Fruit fly (Drosophila melanogaster) whole organism, wandering third instar larva: Measurements from ENCODE around the gene CG12643.

Source experiments
- Abd-B ChIP-seq: fragments of >200 bp; optimal IDR thresholded peaks from 2 replicates; lab custom pipeline; 2017; ENCODE audit warnings: missing biosample characterization, missing genetic modification characterization
- CG32264 ChIP-seq: fragments of 200-800 bp; sonication (Bioruptor generic); optimal IDR thresholded peaks from 2 replicates; lab custom pipeline; 2016; ENCODE audit warnings: missing biosample characterization, missing genetic modification characterization
- CG9705 ChIP-seq: fragments of 200-800 bp; sonication (Bioruptor generic); optimal IDR thresholded peaks from 2 replicates; lab custom pipeline; 2018; ENCODE audit warnings: missing biosample characterization, mild to moderate bottlenecking, missing genetic modification characterization
- CrebA ChIP-seq: fragments of 200-800 bp; sonication (Bioruptor generic); optimal IDR thresholded peaks from 2 replicates; lab custom pipeline; 2016; ENCODE audit warnings: missing biosample characterization, mild to moderate bottlenecking, missing genetic modification characterization, borderline replicate concordance
- Dfd ChIP-seq: fragments of >200 bp; optimal IDR thresholded peaks from 2 replicates; lab custom pipeline; 2017; ENCODE audit warnings: missing biosample characterization, missing genetic modification characterization
- GATAd ChIP-seq: sonication (Bioruptor generic); optimal IDR thresholded peaks from 2 replicates; lab custom pipeline; 2016; ENCODE audit warnings: missing biosample characterization, missing genetic modification characterization
- HLH106 ChIP-seq: fragments of 200-800 bp; optimal IDR thresholded peaks from 3 replicates; lab custom pipeline; 2019; ENCODE audit warnings: missing biosample characterization, mild to moderate bottlenecking, missing genetic modification characterization, moderate library complexity
- Hr78 ChIP-seq: fragments of >200 bp; optimal IDR thresholded peaks from 2 replicates; lab custom pipeline; 2017; ENCODE audit warnings: missing biosample characterization, missing genetic modification characterization
- Hr83 ChIP-seq: fragments of 200-300 bp; sonication (Bioruptor generic); optimal IDR thresholded peaks from 2 replicates; lab custom pipeline; 2016; ENCODE audit warnings: missing biosample characterization, mild to moderate bottlenecking, missing genetic modification characterization, moderate library complexity; ENCODE audit not compliant: poor library complexity, severe bottlenecking
- Jra ChIP-seq: sonication (Bioruptor generic); optimal IDR thresholded peaks from 2 replicates; lab custom pipeline; 2016; ENCODE audit warnings: missing biosample characterization, missing genetic modification characterization
- Mio ChIP-seq: sonication (Bioruptor generic); optimal IDR thresholded peaks from 2 replicates; lab custom pipeline; 2016; ENCODE audit warnings: missing biosample characterization, missing genetic modification characterization
- Myc ChIP-seq: fragments of >200 bp; optimal IDR thresholded peaks from 2 replicates; lab custom pipeline; 2017
- N ChIP-seq: fragments of >200 bp; optimal IDR thresholded peaks from 2 replicates; lab custom pipeline; 2018; ENCODE audit warnings: missing biosample characterization, missing external identifiers, missing genetic modification characterization
- OdsH ChIP-seq: fragments of 200-800 bp; sonication (Bioruptor generic); optimal IDR thresholded peaks from 2 replicates; lab custom pipeline; 2016; ENCODE audit warnings: missing biosample characterization, mild to moderate bottlenecking, missing genetic modification characterization
- Rel ChIP-seq, 2 experiments: fragments of 200-800 bp; sonication (Bioruptor generic) in 1 of 2; optimal IDR thresholded peaks; 2 replicates in 1 of 2; 3 replicates in 1 of 2; lab custom pipeline; 2016 to 2019; ENCODE audit warnings: mild to moderate bottlenecking in 2 of 2, missing biosample characterization in 2 of 2, missing genetic modification characterization in 2 of 2, moderate library complexity in 1 of 2
- Sp1 ChIP-seq: fragments of 200-800 bp; sonication (Bioruptor generic); optimal IDR thresholded peaks from 3 replicates; lab custom pipeline; 2019; ENCODE audit warnings: missing biosample characterization, mild to moderate bottlenecking, missing genetic modification characterization, moderate library complexity
- Vsx2 ChIP-seq: fragments of 200-300, 225-300 bp; sonication (Bioruptor generic); optimal IDR thresholded peaks from 2 replicates; lab custom pipeline; 2018; ENCODE audit warnings: missing biosample characterization, missing genetic modification characterization; ENCODE audit not compliant: partially characterized antibody
- br ChIP-seq: fragments of 200-800 bp; sonication (Bioruptor generic); optimal IDR thresholded peaks from 2 replicates; lab custom pipeline; 2016; ENCODE audit warnings: missing biosample characterization, missing genetic modification characterization
- dmrt93B ChIP-seq: fragments of 200-800 bp; sonication (Bioruptor generic); optimal IDR thresholded peaks from 2 replicates; lab custom pipeline; 2018; ENCODE audit warnings: missing biosample characterization, mild to moderate bottlenecking, missing genetic modification characterization
- foxo ChIP-seq, 2 experiments: fragments of 200-800 bp; sonication (Bioruptor generic); optimal IDR thresholded peaks; 2 replicates in 1 of 2; 3 replicates in 1 of 2; lab custom pipeline; 2016 to 2017; ENCODE audit warnings: missing biosample characterization in 2 of 2, missing genetic modification characterization in 2 of 2
- fru ChIP-seq: fragments of 200-800 bp; sonication (Bioruptor generic); optimal IDR thresholded peaks from 3 replicates; lab custom pipeline; 2016; ENCODE audit warnings: missing biosample characterization, mild to moderate bottlenecking, missing genetic modification characterization
- h ChIP-seq: fragments of 200-800 bp; sonication (Bioruptor generic); optimal IDR thresholded peaks from 3 replicates; lab custom pipeline; 2016; ENCODE audit warnings: missing biosample characterization, mild to moderate bottlenecking, missing genetic modification characterization
- jim ChIP-seq: fragments of 175-275, 200-325 bp; sonication (Bioruptor generic); optimal IDR thresholded peaks from 2 replicates; lab custom pipeline; 2016; ENCODE audit warnings: missing biosample characterization, mild to moderate bottlenecking, missing genetic modification characterization
- lola ChIP-seq: fragments of >200 bp; optimal IDR thresholded peaks from 2 replicates; lab custom pipeline; 2017; ENCODE audit warnings: missing biosample characterization, missing genetic modification characterization
- pan ChIP-seq: fragments of >200 bp; optimal IDR thresholded peaks from 2 replicates; lab custom pipeline; 2017
- psq ChIP-seq: fragments of 200-800 bp; sonication (Bioruptor generic); optimal IDR thresholded peaks from 3 replicates; lab custom pipeline; 2017; ENCODE audit warnings: missing biosample characterization, mild to moderate bottlenecking, missing genetic modification characterization, moderate library complexity
- sage ChIP-seq: fragments of 200-800 bp; sonication (Bioruptor generic); optimal IDR thresholded peaks from 2 replicates; lab custom pipeline; 2016; ENCODE audit warnings: missing biosample characterization, mild to moderate bottlenecking, missing genetic modification characterization
- sv ChIP-seq: fragments of 200-800 bp; sonication (Bioruptor generic); optimal IDR thresholded peaks from 3 replicates; lab custom pipeline; 2016; ENCODE audit warnings: missing biosample characterization, missing genetic modification characterization
- tai ChIP-seq: sonication (Bioruptor generic); optimal IDR thresholded peaks from 2 replicates; lab custom pipeline; 2016; ENCODE audit warnings: missing biosample characterization, missing genetic modification characterization
- woc ChIP-seq: sonication (Bioruptor generic); optimal IDR thresholded peaks from 2 replicates; lab custom pipeline; 2016; ENCODE audit warnings: missing biosample characterization, mild to moderate bottlenecking, missing genetic modification characterization

The CG12643 gene

DNA sequence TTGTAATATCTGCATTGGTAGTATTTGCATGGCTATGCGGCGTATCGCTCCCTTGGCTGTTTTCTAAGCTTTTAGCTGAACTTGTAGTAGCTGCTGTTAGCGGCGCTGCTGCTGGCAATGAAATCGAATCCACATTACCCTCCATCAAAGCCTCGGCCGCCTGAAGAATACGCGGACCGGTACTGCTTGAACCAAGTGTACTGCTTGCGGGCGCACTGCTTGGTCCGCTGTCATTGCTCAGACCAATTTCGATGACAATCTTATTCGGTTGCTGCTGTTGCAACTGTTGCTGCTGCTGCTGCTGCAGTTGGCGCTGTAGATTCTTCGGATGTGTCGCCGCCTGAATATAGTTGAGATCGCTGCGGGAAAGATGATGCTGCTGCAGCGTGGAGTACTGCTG, 42.9 kb upstream of the CG12643 start:
- no peak for TF ChIP-seq tai (GFP tag; lab: Kevin White, UChicago)
- TF ChIP-seq Abd-B (GFP tag; lab: Kevin White, UChicago) = no peak
- TF ChIP-seq sage (GFP tag; lab: Kevin White, UChicago) = no peak
- TF ChIP-seq CG32264 (GFP tag; lab: Kevin White, UChicago) = no peak
- TF ChIP-seq Mio (GFP tag; lab: Kevin White, UChicago) = no peak
- TF ChIP-seq N (GFP tag; lab: Kevin White, UChicago) = no peak
- TF ChIP-seq br (GFP tag; lab: Kevin White, UChicago) = no peak
- TF ChIP-seq GATAd (GFP tag; lab: Kevin White, UChicago) = no peak
- no peak for TF ChIP-seq jim (GFP tag; lab: Kevin White, UChicago)
- TF ChIP-seq Rel (GFP tag; optimal IDR thresholded peaks at IDR 0.05; lab: Kevin White, UChicago) = no peak
- no peak for TF ChIP-seq Rel (tag; optimal IDR thresholded peaks at IDR 0.05; lab: Kevin White, UChicago)
- no peak for TF ChIP-seq sv (GFP tag; lab: Kevin White, UChicago)
- no peak for TF ChIP-seq Hr83 (GFP tag; lab: Kevin White, UChicago)
- TF ChIP-seq Vsx2 (GFP tag; lab: Kevin White, UChicago) = no peak
- TF ChIP-seq pan (lab: Kevin White, UChicago) = no peak
- no peak for TF ChIP-seq OdsH (GFP tag; lab: Kevin White, UChicago)
- no peak for TF ChIP-seq CG9705 (GFP tag; lab: Kevin White, UChicago)
- TF ChIP-seq Sp1 (GFP tag; lab: Kevin White, UChicago) = no peak
- TF ChIP-seq lola (GFP tag; lab: Kevin White, UChicago) = no peak

DNA sequence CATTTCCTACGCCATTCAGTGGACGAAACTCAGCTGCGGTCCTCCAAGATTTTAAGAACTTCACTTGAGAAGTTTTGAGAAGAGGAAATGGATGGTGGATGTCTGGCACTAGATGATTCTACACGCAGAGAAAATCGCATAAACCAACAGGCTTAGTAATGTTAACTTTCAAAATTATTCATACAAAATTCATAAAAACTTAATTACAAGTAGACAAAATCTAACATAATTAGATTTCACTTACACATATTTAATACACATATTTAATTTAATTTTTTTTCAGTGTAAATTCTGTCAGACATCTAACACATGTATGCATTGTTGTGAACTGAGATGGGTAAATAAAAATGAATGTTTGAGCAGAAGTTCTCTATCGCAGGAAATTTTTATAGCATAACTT, 35.1 kb upstream of the CG12643 start:
- TF ChIP-seq CrebA (GFP tag; lab: Kevin White, UChicago) (no peak), fru (GFP tag; lab: Kevin White, UChicago) (no peak), foxo (GFP tag; optimal IDR thresholded peaks at IDR 0.05; lab: Kevin White, UChicago) (no peak), Abd-B (GFP tag; lab: Kevin White, UChicago) (no peak), Jra (GFP tag; lab: Kevin White, UChicago) (no peak)
- TF ChIP-seq, all 38 proteins: peak for 0

DNA sequence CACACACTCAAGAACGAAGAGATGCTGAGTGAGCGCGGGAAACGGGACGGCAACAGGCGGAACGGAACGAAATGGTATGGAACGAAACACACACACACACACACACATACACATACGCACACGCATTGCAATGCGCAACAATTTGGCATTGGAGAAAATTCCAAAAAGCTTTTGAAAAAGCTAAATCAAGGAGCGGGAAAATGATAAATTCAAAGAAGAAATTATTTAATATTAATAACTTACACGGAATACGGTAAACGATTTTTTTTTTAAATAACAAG, 25.6 kb upstream of the CG12643 start:
- TF ChIP-seq Hr78 = no peak
- TF ChIP-seq Sp1 (GFP tag; lab: Kevin White, UChicago) = no peak
- TF ChIP-seq foxo (GFP tag; optimal IDR thresholded peaks at IDR 0.05; lab: Kevin White, UChicago) = no peak
- no peak for TF ChIP-seq br (GFP tag; lab: Kevin White, UChicago)
- TF ChIP-seq Dfd (GFP tag; lab: Kevin White, UChicago) = no peak
- TF ChIP-seq h (GFP tag; lab: Kevin White, UChicago) = no peak
- TF ChIP-seq HLH106 (tag; lab: Kevin White, UChicago) = no peak
- TF ChIP-seq dmrt93B = no peak
- no peak for TF ChIP-seq OdsH (GFP tag; lab: Kevin White, UChicago)
- no peak for TF ChIP-seq lola (GFP tag; lab: Kevin White, UChicago)
- no peak for TF ChIP-seq Abd-B (GFP tag; lab: Kevin White, UChicago)
- no peak for TF ChIP-seq fru (GFP tag; lab: Kevin White, UChicago)
- no peak for TF ChIP-seq sv (GFP tag; lab: Kevin White, UChicago)
- no peak for TF ChIP-seq Mio (GFP tag; lab: Kevin White, UChicago)
- no peak for TF ChIP-seq CrebA (GFP tag; lab: Kevin White, UChicago)
- no peak for TF ChIP-seq psq
- TF ChIP-seq pan (lab: Kevin White, UChicago) = no peak
- no peak for TF ChIP-seq Vsx2 (GFP tag; lab: Kevin White, UChicago)
- no peak for TF ChIP-seq Rel (GFP tag; optimal IDR thresholded peaks at IDR 0.05; lab: Kevin White, UChicago)
- TF ChIP-seq Rel (tag; optimal IDR thresholded peaks at IDR 0.05; lab: Kevin White, UChicago) = no peak
- no peak for TF ChIP-seq Hr83 (GFP tag; lab: Kevin White, UChicago)
- TF ChIP-seq, all 38 proteins: peak for 0

DNA sequence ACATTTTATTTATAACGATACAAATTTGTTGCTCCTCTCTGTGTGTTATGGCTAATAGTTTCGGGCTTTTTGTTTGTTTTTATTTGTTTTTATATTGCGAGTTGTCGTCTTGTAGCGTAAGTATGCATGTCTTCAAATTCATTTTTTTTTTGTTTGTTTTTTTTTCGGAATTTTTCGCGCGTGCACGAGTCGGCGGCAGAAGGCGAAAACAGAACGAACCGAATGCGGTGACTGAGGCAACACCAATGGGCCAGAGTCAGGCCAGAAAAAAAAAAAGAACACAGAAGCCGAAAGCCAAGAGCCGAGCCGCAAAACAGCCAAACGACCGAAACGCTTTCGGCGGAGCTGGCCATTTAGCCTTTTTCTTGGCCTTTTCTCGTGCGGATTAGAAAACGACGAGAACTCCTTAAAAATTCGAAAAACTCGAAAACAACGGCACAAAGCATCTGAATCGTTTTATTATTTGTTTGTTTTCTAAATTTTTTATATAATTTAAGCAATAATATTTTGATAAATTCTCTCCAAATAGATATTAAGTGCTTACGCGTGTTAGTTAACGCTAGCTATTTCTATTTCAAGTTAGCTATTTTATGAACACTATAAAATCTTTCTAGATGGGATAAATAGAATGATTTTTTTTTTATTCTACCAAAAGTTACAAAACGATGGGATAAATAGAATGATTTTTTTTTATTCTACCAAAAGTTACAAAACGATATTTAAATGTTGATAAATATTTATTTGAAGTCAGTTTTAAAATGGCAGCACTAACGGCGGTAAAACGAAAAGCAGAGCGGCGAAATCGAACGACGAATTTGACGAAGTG, 25.1 kb upstream of the CG12643 start:
- TF ChIP-seq Myc (lab: Kevin White, UChicago) = peak; percentile 82
- no peak for TF ChIP-seq pan (lab: Kevin White, UChicago)
- no peak for TF ChIP-seq HLH106 (tag; lab: Kevin White, UChicago)
- TF ChIP-seq woc (GFP tag; lab: Kevin White, UChicago) = peak; percentile 26
